Fruit fly (Drosophila melanogaster): ENCODE results near the gene CG14989.

dm6 chr3L:4068368-4068767 is 19.0 kb upstream of the CG14989 start:
- TF ChIP-seq CG8478 (optimal IDR thresholded peaks at IDR 0.05): no peak
- TF ChIP-seq CTCF (optimal IDR thresholded peaks at IDR 0.05): no peak

All from S2 (cell line).